Fruit fly (Drosophila melanogaster): Measurements from ENCODE around the gene CheB98a.
A peak's percentile ranks its signal among the peaks of the same experiment; 100 is the strongest.

DNA sequence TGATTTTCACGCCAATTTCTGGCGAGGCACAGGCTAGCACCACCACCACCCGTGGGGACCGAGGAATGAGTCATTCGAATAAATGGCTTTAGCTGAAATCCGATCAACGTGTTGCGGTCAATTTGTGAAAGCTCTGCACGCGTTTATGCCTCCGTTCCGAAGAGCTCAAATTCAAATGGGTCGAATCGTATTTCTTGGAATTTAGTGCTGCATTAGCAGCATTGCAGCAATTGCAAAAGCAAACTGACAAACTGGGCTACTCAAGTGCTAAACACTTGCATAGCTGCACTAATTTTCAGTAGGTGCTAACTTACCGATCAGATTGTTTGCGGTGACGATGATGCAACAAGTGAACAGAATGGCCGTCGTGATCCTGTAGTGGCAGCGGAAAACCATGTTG, 50.3 kb downstream of the CheB98a start:
- TF ChIP-seq CG14711 (tag; optimal IDR thresholded peaks at IDR 0.05), result no peak
- TF ChIP-seq kay (GFP tag; ENCODE audit: borderline replicate concordance), result no peak
- peak; percentile 92 for TF ChIP-seq tj (GFP tag; optimal IDR thresholded peaks at IDR 0.05)
- no peak for TF ChIP-seq pad (GFP tag; optimal IDR thresholded peaks at IDR 0.05)
- no peak for TF ChIP-seq cic (GFP tag; optimal IDR thresholded peaks at IDR 0.05)
- TF ChIP-seq Clk (GFP tag; optimal IDR thresholded peaks at IDR 0.05), result no peak
- no peak for TF ChIP-seq bab1 (GFP tag; optimal IDR thresholded peaks at IDR 0.05)
- no peak for TF ChIP-seq CG7101 (tag; optimal IDR thresholded peaks at IDR 0.05)
- no peak for TF ChIP-seq CG33017 (tag; optimal IDR thresholded peaks at IDR 0.05)
- no peak for TF ChIP-seq cnc (optimal IDR thresholded peaks at IDR 0.05)
